Fruit fly (Drosophila melanogaster): ENCODE measurements around the gene ng1.

Gene ng1

DNA sequence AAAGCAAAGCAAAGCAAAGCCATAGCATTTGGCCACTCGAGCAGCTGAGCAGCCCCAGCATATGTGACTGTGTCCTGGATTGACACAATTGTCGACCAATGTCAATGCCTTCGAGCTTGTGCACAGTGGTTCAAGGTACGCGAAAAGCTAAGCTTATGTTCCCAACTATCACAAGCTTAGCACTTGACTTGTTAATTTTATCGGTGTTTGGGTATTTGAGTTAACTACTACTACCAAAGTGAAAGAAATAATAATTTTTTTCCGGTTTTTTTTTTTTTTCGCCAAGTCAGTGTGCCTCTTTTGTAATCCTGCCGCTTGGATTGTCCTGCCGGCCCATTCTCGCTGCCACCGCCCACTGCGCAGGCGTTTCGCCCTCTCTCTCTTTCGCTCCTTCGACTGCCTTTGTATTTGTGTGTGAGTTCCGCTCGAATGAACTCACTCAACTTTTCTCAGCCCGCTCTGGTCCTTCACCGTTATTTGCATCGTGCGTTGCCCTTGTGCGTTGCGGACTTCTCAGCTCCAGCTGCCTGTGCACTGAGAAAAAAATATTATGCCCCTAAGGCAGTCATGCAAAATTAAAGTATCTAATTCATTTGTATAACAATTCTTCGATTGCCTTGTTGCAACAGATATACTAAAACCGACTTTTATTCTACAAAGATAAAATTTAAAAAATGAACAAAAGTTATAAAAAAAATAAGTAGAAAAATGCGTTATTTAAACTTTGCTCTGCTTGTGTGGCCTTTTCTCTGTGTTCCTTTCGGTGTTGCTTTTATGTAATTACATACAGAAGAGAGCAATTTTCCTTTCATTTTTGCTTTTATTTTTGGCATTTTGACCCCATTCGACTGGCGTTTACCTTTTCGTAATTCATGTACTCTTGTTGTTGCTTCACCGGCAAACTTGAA, 36.1 kb upstream of the ng1 start (continued):
- peak; percentile 24 for TF ChIP-seq jing (GFP tag; optimal IDR thresholded peaks at IDR 0.05)
- no peak for TF ChIP-seq exex (tag; optimal IDR thresholded peaks at IDR 0.05)
- peak; percentile 63; the same call in 1 of the 3 replicates for TF ChIP-seq H15 (GFP tag; IDR thresholded peaks at IDR 0.05)
- TF ChIP-seq MTF-1 (GFP tag; optimal IDR thresholded peaks at IDR 0.05; ENCODE audit: borderline replicate concordance), result peak; percentile 51
- no peak for TF ChIP-seq CG14710 (tag; optimal IDR thresholded peaks at IDR 0.05)
- peak; percentile 19 for TF ChIP-seq btn (GFP tag; optimal IDR thresholded peaks at IDR 0.05)
- TF ChIP-seq mirr (GFP tag; optimal IDR thresholded peaks at IDR 0.05), result peak; percentile 3
- TF ChIP-seq al (GFP tag; IDR thresholded peaks at IDR 0.05), result peak; percentile 14; the same call in 1 of the 2 replicates
- peak; percentile 78 for TF ChIP-seq Xrp1 (GFP tag; IDR thresholded peaks at IDR 0.05)
- TF ChIP-seq nerfin-1 (tag; optimal IDR thresholded peaks at IDR 0.05), result peak; percentile 42
- no peak for TF ChIP-seq bigmax (GFP tag; optimal IDR thresholded peaks at IDR 0.05)
- TF ChIP-seq Meics (GFP tag; optimal IDR thresholded peaks at IDR 0.05), result peak; percentile 78
- no peak for TF ChIP-seq CG7745 (tag; optimal IDR thresholded peaks at IDR 0.05)
- peak; percentile 80 for TF ChIP-seq CG32532 (GFP tag; IDR thresholded peaks at IDR 0.05)
- peak; percentile 43 for TF ChIP-seq CG8924 (tag; optimal IDR thresholded peaks at IDR 0.05)
- TF ChIP-seq nerfin-2 (GFP tag; IDR thresholded peaks at IDR 0.05; ENCODE audit: partially characterized antibody), result 0 out of 2 replicates have a peak, but pooled peaks have one; percentile 32
- no peak for TF ChIP-seq hkb (optimal IDR thresholded peaks at IDR 0.05)
- TF ChIP-seq hkb (GFP tag; IDR thresholded peaks at IDR 0.05), result peak; percentile 81
- TF ChIP-seq CG15011 (GFP tag; optimal IDR thresholded peaks at IDR 0.05), result peak; percentile 14
- peak; percentile 90 for TF ChIP-seq sens (GFP tag)
- TF ChIP-seq ems (GFP tag; optimal IDR thresholded peaks at IDR 0.05), result peak; percentile 65
- TF ChIP-seq HHEX (GFP tag; optimal IDR thresholded peaks at IDR 0.05), result peak; percentile 52
- peak; percentile 25 for TF ChIP-seq Asciz (GFP tag; optimal IDR thresholded peaks at IDR 0.05)
- TF ChIP-seq CG6765 (GFP tag; optimal IDR thresholded peaks at IDR 0.05), result peak; percentile 69
- peak; percentile 55 for TF ChIP-seq sqz (GFP tag; optimal IDR thresholded peaks at IDR 0.05)
- peak; percentile 77 for TF ChIP-seq row (GFP tag; IDR thresholded peaks at IDR 0.05)
- TF ChIP-seq Neu2 (GFP tag; optimal IDR thresholded peaks at IDR 0.05; ENCODE audit: borderline replicate concordance), result no peak
- TF ChIP-seq lmd (GFP tag; IDR thresholded peaks at IDR 0.05), result peak; percentile 75
- TF ChIP-seq Med (GFP tag), result peak; percentile 92
- TF ChIP-seq C15 (GFP tag; IDR thresholded peaks at IDR 0.05), result 0 out of 3 replicates have a peak, but pooled peaks have one; percentile 12
- TF ChIP-seq schlank (tag; optimal IDR thresholded peaks at IDR 0.05), result peak; percentile 32
- peak; percentile 64 for TF ChIP-seq caup (GFP tag; optimal IDR thresholded peaks at IDR 0.05; ENCODE audit: severe bottlenecking)
- TF ChIP-seq CG8290 (GFP tag; optimal IDR thresholded peaks at IDR 0.05), result no peak
- peak in 1 of 2 experiments; percentile 63 for TF ChIP-seq CG8290 (tag; optimal IDR thresholded peaks at IDR 0.05)
- peak; percentile 17 for TF ChIP-seq CG6654 (GFP tag; optimal IDR thresholded peaks at IDR 0.05)
- TF ChIP-seq lbe (GFP tag; optimal IDR thresholded peaks at IDR 0.05), result no peak
- TF ChIP-seq CG4282 (GFP tag; optimal IDR thresholded peaks at IDR 0.05), result peak; percentile 18
- TF ChIP-seq CG8281 (tag; optimal IDR thresholded peaks at IDR 0.05), result peak; percentile 14
- TF ChIP-seq TFAM (GFP tag; optimal IDR thresholded peaks at IDR 0.05), result no peak
- peak; percentile 57; the same call in 2 of the 3 replicates for TF ChIP-seq CG7357 (GFP tag; IDR thresholded peaks at IDR 0.05)
- TF ChIP-seq CG34422 (GFP tag; IDR thresholded peaks at IDR 0.05), result peak; percentile 62; the same call in 2 of the 3 replicates
- TF ChIP-seq CG4617 (GFP tag; optimal IDR thresholded peaks at IDR 0.05; ENCODE audit: borderline replicate concordance), result no peak
- TF ChIP-seq CG7786 (GFP tag; optimal IDR thresholded peaks at IDR 0.05), result peak; percentile 68
- TF ChIP-seq Ssrp (tag; optimal IDR thresholded peaks at IDR 0.05), result peak; percentile 36
- peak; percentile 63 for TF ChIP-seq dati (GFP tag; IDR thresholded peaks at IDR 0.05)
- TF ChIP-seq CG17359 (tag; optimal IDR thresholded peaks at IDR 0.05), result peak; percentile 75
- TF ChIP-seq CG16813 (GFP tag; IDR thresholded peaks at IDR 0.05; ENCODE audit: partially characterized antibody), result no peak
- TF ChIP-seq ssp (GFP tag; IDR thresholded peaks at IDR 0.05), result no peak; the same call in none of the 2 replicates

All from whole organism, embryonic.